Fruit fly (Drosophila melanogaster) whole organism: ENCODE data around the gene beat-VII.

ENCODE experiments used
- Dll ChIP-seq: fragments of >200 bp; optimal IDR thresholded peaks from 2 replicates; lab custom pipeline; 2017
- EcR ChIP-seq, 2 experiments: fragments of >200 bp; optimal IDR thresholded peaks; 2 replicates each; lab custom pipeline; 2017; ENCODE audit warnings: missing biosample characterization in 2 of 2, missing genetic modification characterization in 2 of 2, missing genetic modification reagents in 2 of 2
- pan ChIP-seq: fragments of >200 bp; optimal IDR thresholded peaks from 2 replicates; lab custom pipeline; 2017
- psq ChIP-seq: fragments of >200 bp; optimal IDR thresholded peaks from 2 replicates; lab custom pipeline; 2017
- usp ChIP-seq: fragments of >200 bp; optimal IDR thresholded peaks from 2 replicates; lab custom pipeline; 2017; ENCODE audit warnings: missing biosample characterization, missing genetic modification characterization, mixed read lengths

dm6 chr3R:26700125-26700524 lies 18.4 kb upstream of the beat-VII start:
- TF ChIP-seq usp = no peak
- TF ChIP-seq psq = no peak
- TF ChIP-seq Dll (lab: Kevin White, UChicago) = no peak
- no peak for TF ChIP-seq pan (lab: Kevin White, UChicago)
- TF ChIP-seq EcR (GFP tag; optimal IDR thresholded peaks at IDR 0.05; lab: Kevin White, UChicago) = no peak
